Worm (Caenorhabditis elegans) whole organism, midembryonic: ENCODE data around the gene R05A10.8.

Experiments
- T22C8.4 ChIP-seq: fragments of 200-800 bp; sonication (Bioruptor generic); IDR thresholded peaks from 2 replicates; pipeline ENCODE4 v1.3.6; 2022; ENCODE audit warnings: missing genetic modification characterization, missing compliant biosample characterization
- ref-1 ChIP-seq: fragments of 200-800 bp; sonication (Bioruptor generic); conservative IDR thresholded peaks from 2 replicates; pipeline ENCODE4 v1.3.6; 2022; ENCODE audit warnings: missing genetic modification reagents, missing genetic modification characterization, missing compliant biosample characterization

- TF ChIP-seq ref-1 (GFP tag; lab: Robert Waterston, UW) (no peak), T22C8.4 (no peak)
Observed at ce11 chrIV:14143042-14143441, 14.9 kb downstream of the R05A10.8 start.
